Worm (Caenorhabditis elegans): ENCODE measurements around the gene M03C11.9.

M03C11.9 gene

DNA sequence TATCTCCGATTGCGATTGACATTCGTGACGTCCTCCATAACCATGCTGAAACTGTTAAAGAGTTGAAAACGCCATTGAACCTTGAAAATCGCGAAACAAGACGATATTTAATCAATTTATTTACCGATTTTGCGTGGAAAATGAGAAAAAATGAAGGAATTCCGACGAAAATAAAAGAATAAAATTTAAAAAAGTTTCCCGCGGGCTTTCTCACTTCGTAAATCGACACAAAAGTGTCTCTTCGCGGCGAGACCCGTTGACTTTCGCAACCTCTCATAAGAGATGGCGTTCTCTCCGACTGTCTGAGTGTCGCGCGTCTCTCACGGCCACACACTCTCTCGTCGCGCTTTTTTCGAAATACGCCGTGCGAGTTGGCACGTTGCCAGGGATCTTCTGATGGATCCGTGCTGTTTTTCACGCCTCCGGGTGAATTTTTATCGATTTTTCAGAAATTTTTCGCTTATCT lies 15.7 kb upstream of the M03C11.9 start, which contains the start of gene hat-1 (continued):
- TF ChIP-seq nhr-43 (tag; optimal IDR thresholded peaks at IDR 0.05; ENCODE audit: poor library complexity, severe bottlenecking): peak; percentile 97
- peak; percentile 35 for TF ChIP-seq ZK546.5 (tag; optimal IDR thresholded peaks at IDR 0.05)
- peak; percentile 90 for TF ChIP-seq lin-39 (tag; optimal IDR thresholded peaks at IDR 0.05)
- no peak for TF ChIP-seq aly-2 (tag; optimal IDR thresholded peaks at IDR 0.05)

DNA sequence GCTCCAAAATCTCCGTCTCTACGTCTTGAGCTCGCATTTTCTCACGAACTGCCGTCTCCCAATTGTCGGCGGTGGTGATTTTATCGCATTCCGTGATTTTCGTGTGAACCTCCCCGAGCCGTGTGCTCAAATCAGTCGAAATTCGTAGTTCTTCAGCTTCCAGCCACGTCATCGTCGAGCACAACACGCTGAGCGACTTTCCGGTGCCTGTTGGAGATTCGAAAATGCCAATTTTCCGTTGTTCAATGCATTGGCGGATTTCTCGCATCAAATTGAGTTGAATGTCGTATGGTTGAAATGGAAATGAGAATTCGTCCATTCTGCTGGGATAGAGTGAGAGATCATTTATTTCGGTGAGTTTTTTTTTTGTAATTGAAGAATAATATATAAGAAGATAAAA lies 13.4 kb upstream of the M03C11.9 start, which contains the start of the genes M03C11.3 and chl-1:
Gene M03C11.3 (plus strand): TSS at position 153 of the 400 bp plus-strand sequence.
Gene chl-1 (minus strand): TSS at position 323 of the 400 bp plus-strand sequence.
- TF ChIP-seq nhr-23 (tag; optimal IDR thresholded peaks at IDR 0.05) (no peak), nhr-28 (tag; optimal IDR thresholded peaks at IDR 0.05) (no peak), sea-2 (GFP tag; optimal IDR thresholded peaks at IDR 0.05) (no peak), fos-1 (tag; optimal IDR thresholded peaks at IDR 0.05) (no peak), ztf-11 (tag; optimal IDR thresholded peaks at IDR 0.05) (no peak), nhr-12 (tag; optimal IDR thresholded peaks at IDR 0.05) (no peak), unc-39 (tag; optimal IDR thresholded peaks at IDR 0.05) (no peak), R02D3.7 (tag; optimal IDR thresholded peaks at IDR 0.05) (no peak)

ce11 chrIII:10398919-10399318 lies 7.4 kb upstream of the M03C11.9 start:
- TF ChIP-seq eor-1 (tag; optimal IDR thresholded peaks at IDR 0.05): no peak
- no peak for TF ChIP-seq elt-3 (tag; optimal IDR thresholded peaks at IDR 0.05)
- TF ChIP-seq ZK546.5 (tag; optimal IDR thresholded peaks at IDR 0.05): no peak
- no peak for TF ChIP-seq R02D3.7 (tag; optimal IDR thresholded peaks at IDR 0.05)
- TF ChIP-seq lin-15B (tag; optimal IDR thresholded peaks at IDR 0.05): peak; percentile 33
- TF ChIP-seq nfya-1 (tag; optimal IDR thresholded peaks at IDR 0.05; ENCODE audit: insufficient read depth): peak; percentile 59
- no peak for TF ChIP-seq tbx-2 (tag; optimal IDR thresholded peaks at IDR 0.05)
- no peak for TF ChIP-seq ceh-28 (tag; optimal IDR thresholded peaks at IDR 0.05)
- TF ChIP-seq fkh-10 (GFP tag; optimal IDR thresholded peaks at IDR 0.05): peak; percentile 35
- TF ChIP-seq hmg-11 (tag; optimal IDR thresholded peaks at IDR 0.05): peak; percentile 56
- TF ChIP-seq fkh-2 (tag; optimal IDR thresholded peaks at IDR 0.05): no peak

- TF ChIP-seq unc-39 (tag; optimal IDR thresholded peaks at IDR 0.05) (no peak), nfya-1 (tag; optimal IDR thresholded peaks at IDR 0.05; ENCODE audit: insufficient read depth) (peak; percentile 16), ceh-16 (tag; optimal IDR thresholded peaks at IDR 0.05) (no peak), aly-2 (tag; optimal IDR thresholded peaks at IDR 0.05) (no peak), zag-1 (tag; optimal IDR thresholded peaks at IDR 0.05) (no peak)
Observed at ce11 chrIII:10396891-10397502, 5.5 kb upstream of the M03C11.9 start.

DNA sequence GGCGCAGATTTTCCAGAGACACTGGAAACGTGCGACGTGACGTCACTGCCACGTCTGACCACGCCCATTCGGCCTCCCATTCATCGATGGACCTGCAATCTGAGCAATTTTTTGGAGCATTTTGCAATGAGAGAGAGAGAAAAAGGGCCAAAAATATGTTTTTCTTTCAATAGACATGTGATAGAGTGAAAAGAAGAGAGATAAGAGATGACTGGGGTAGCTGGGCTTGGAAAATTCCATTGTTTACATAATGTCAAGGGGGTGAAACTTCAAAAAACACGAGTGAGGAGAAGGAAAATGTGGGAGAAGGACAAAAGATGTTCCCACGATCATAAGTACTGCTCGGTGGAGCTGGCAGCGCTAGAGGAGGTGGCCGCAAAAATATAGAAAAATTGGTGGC lies 4.5 kb upstream of the M03C11.9 start, which contains the start of gene M03C11.1:
Gene M03C11.1 (minus strand): TSS at position 101 of the 400 bp plus-strand sequence.
- peak; percentile 60 for TF ChIP-seq pha-4 (tag; optimal IDR thresholded peaks at IDR 0.05)
- no peak for TF ChIP-seq sea-2 (GFP tag; optimal IDR thresholded peaks at IDR 0.05)
- TF ChIP-seq aly-2 (tag; optimal IDR thresholded peaks at IDR 0.05): no peak
- TF ChIP-seq fkh-2 (tag; optimal IDR thresholded peaks at IDR 0.05): no peak
- TF ChIP-seq elt-2 (tag; optimal IDR thresholded peaks at IDR 0.05): no peak

DNA sequence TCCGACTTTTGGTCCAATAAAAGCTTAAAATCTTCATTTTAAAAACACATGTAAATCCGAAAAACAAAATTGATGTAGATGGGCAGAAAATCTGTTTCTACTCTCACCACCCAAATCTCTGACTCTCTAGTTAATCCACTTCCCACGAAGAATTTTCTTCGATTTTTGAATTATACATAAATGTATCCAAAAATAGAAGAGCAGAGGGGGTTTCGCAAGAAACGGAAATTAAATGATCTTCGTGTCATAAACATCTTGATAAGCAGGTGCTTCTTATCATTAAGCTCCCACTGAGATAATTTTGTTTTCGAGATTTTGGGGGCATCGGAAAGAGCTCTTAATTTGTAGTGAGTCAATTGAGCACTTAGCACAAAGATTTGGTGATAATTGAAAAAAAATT lies 1.9 kb downstream of the M03C11.9 start:
- TF ChIP-seq ama-1 (optimal IDR thresholded peaks at IDR 0.05) (no peak), egl-5 (tag; optimal IDR thresholded peaks at IDR 0.05) (no peak), pha-4 (tag; optimal IDR thresholded peaks at IDR 0.05) (no peak), unc-39 (tag; optimal IDR thresholded peaks at IDR 0.05) (no peak)

ce11 chrIII:10386476-10386875 lies 5.1 kb downstream of the M03C11.9 start, which contains the start of gene C38H2.3:
C38H2.3 (minus strand) TSS chrIII:10386576.
- TF ChIP-seq elt-1 (tag; optimal IDR thresholded peaks at IDR 0.05) (peak; percentile 25), nhr-67 (tag; optimal IDR thresholded peaks at IDR 0.05) (no peak), egl-5 (tag; optimal IDR thresholded peaks at IDR 0.05) (no peak), fkh-2 (tag; optimal IDR thresholded peaks at IDR 0.05) (no peak)

Data from whole organism, L3 larva.